1 worm cellular context compared by ENCODE assay signal in genomic region chrIV:6841562-6842282, ce11.
TF ChIP-seq lines count a peak whose summit lies in the region.

No protein-coding gene starts in this region.

TF ChIP-seq in whole organism, L1 larva, 84 proteins besides CTCF, POLR2A, EP300 and RAD21 (continued from another document):
- TF ChIP-seq egl-27 (tag; optimal IDR thresholded peaks at IDR 0.05; lab: Kevin White, UChicago) (no peak), ceh-8 (GFP tag; optimal IDR thresholded peaks at IDR 0.05; lab: Kevin White, UChicago) (no peak), rnt-1 (tag; optimal IDR thresholded peaks at IDR 0.05; lab: Kevin White, UChicago) (no peak), swsn-7 (tag; optimal IDR thresholded peaks at IDR 0.05; lab: Kevin White, UChicago) (no peak), unc-130 (tag; optimal IDR thresholded peaks at IDR 0.05; lab: Kevin White, UChicago) (no peak), mef-2 (tag; optimal IDR thresholded peaks at IDR 0.05; lab: Kevin White, UChicago) (no peak), irx-1 (tag; optimal IDR thresholded peaks at IDR 0.05; lab: Kevin White, UChicago) (no peak), sup-37 (GFP tag; optimal IDR thresholded peaks at IDR 0.05; lab: Kevin White, UChicago) (no peak), nhr-71 (tag; optimal IDR thresholded peaks at IDR 0.05; lab: Kevin White, UChicago) (no peak), fos-1 (tag; optimal IDR thresholded peaks at IDR 0.05; lab: Kevin White, UChicago) (no peak), lsy-2 (tag; optimal IDR thresholded peaks at IDR 0.05; lab: Kevin White, UChicago) (no peak), mdl-1 (tag; optimal IDR thresholded peaks at IDR 0.05; lab: Kevin White, UChicago) (no peak), nhr-19 (GFP tag; conservative IDR thresholded peaks at IDR 0.05; lab: Robert Waterston, UW) (no peak), unc-62 (GFP tag; optimal IDR thresholded peaks at IDR 0.05; lab: Kevin White, UChicago) (no peak), ceh-63 (GFP tag; optimal IDR thresholded peaks at IDR 0.05; lab: Kevin White, UChicago) (no peak), snpc-4 (tag; optimal IDR thresholded peaks at IDR 0.05; lab: Kevin White, UChicago) (no peak), mab-9 (GFP tag; IDR thresholded peaks at IDR 0.05; lab: Robert Waterston, UW) (no peak), nhr-84 (tag; optimal IDR thresholded peaks at IDR 0.05; lab: Kevin White, UChicago) (no peak), tbx-2 (tag; optimal IDR thresholded peaks at IDR 0.05; lab: Kevin White, UChicago) (no peak), nhr-76 (tag; optimal IDR thresholded peaks at IDR 0.05; lab: Kevin White, UChicago) (no peak), lin-14 (GFP tag; optimal IDR thresholded peaks at IDR 0.05; lab: Kevin White, UChicago) (peak; percentile 42), isw-1 (GFP tag; IDR thresholded peaks at IDR 0.05; lab: Robert Waterston, UW) (no peak), F16B12.6 (tag; optimal IDR thresholded peaks at IDR 0.05; lab: Kevin White, UChicago) (no peak), unc-98 (GFP tag; IDR thresholded peaks at IDR 0.05; lab: Robert Waterston, UW) (no peak), nhr-237 (tag; optimal IDR thresholded peaks at IDR 0.05; lab: Kevin White, UChicago) (no peak), jun-1 (tag; optimal IDR thresholded peaks at IDR 0.05; lab: Kevin White, UChicago) (no peak), mep-1 (tag; optimal IDR thresholded peaks at IDR 0.05; lab: Kevin White, UChicago) (peak; percentile 25), elt-3 (tag; optimal IDR thresholded peaks at IDR 0.05; lab: Kevin White, UChicago) (peak in 1 of 6 experiments; percentile 76), ets-5 (GFP tag; IDR thresholded peaks at IDR 0.05; lab: Robert Waterston, UW) (no peak), pax-3 (tag; optimal IDR thresholded peaks at IDR 0.05; lab: Kevin White, UChicago) (no peak), dpl-1 (GFP tag; optimal IDR thresholded peaks at IDR 0.05; lab: Kevin White, UChicago) (no peak), fkh-4 (tag; optimal IDR thresholded peaks at IDR 0.05; lab: Kevin White, UChicago; ENCODE audit: borderline replicate concordance) (no peak), lin-13 (GFP tag; optimal IDR thresholded peaks at IDR 0.05; lab: Kevin White, UChicago) (no peak), pqm-1 (tag; optimal IDR thresholded peaks at IDR 0.05; lab: Kevin White, UChicago) (no peak), nhr-20 (tag; optimal IDR thresholded peaks at IDR 0.05; lab: Kevin White, UChicago) (peak; percentile 27), hlh-4 (tag; optimal IDR thresholded peaks at IDR 0.05; lab: Kevin White, UChicago) (no peak), elt-2 (tag; optimal IDR thresholded peaks at IDR 0.05; lab: Kevin White, UChicago) (peak; percentile 67), Y116A8C.19 (tag; optimal IDR thresholded peaks at IDR 0.05; lab: Kevin White, UChicago; ENCODE audit: borderline replicate concordance) (no peak), snu-23 (GFP tag; optimal IDR thresholded peaks at IDR 0.05; lab: Kevin White, UChicago) (peak; percentile 24), blmp-1 (tag; optimal IDR thresholded peaks at IDR 0.05; lab: Kevin White, UChicago) (peak; percentile 88), lin-15B (tag; optimal IDR thresholded peaks at IDR 0.05; lab: Kevin White, UChicago) (no peak), zag-1 (tag; optimal IDR thresholded peaks at IDR 0.05; lab: Kevin White, UChicago) (no peak), hpl-2 (GFP tag; optimal IDR thresholded peaks at IDR 0.05; lab: Kevin White, UChicago) (no peak), grh-1 (GFP tag; IDR thresholded peaks at IDR 0.05; lab: Robert Waterston, UW) (no peak), nhr-11 (tag; optimal IDR thresholded peaks at IDR 0.05; lab: Kevin White, UChicago) (no peak), nhr-85 (tag; lab: Kevin White, UChicago) (peak; percentile 66)
